Fruit fly (Drosophila melanogaster) whole organism, larva: ENCODE data around the gene spir.

Experiments
- noc ChIP-seq: fragments of 200-800 bp; sonication (Bioruptor generic); optimal IDR thresholded peaks from 3 replicates; lab custom pipeline; 2019; ENCODE audit warnings: missing biosample characterization, mild to moderate bottlenecking, missing genetic modification characterization, moderate library complexity

The spir gene

DNA sequence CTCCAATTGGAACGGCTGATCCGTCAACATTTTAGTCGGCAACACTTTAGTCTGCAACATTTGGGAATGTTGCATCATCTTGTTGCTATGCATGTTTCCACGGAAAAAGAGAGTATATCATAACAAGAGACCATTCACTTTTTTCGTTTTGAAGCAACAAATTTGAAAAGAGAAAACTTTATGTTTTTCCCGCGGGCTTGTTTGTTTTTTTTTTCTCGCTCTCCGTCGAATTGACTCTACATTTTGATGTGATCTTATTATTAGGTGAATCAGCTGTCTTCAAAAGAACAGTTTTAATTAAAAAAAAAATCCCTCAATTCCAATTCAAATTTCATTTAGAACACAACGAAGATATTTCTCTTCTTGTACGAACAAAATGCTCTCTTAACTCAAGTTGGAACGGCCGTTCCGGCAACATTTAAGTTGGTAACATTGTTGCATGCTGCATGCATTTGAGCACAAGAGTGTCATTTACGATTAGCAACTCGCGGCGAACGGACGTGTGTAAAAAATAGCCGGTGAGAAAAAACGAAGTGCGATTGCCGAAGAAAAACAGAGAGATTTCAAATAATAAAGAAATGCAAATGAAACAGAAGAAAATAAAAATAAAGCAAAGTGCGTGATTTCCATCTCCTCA lies at the start of gene spir:
spir (plus strand) TSS at position 469 of the 637 bp plus-strand sequence.
- TF ChIP-seq noc (tag; lab: Kevin White, UChicago), result no peak

- no peak for TF ChIP-seq noc (tag; lab: Kevin White, UChicago)
Observed at dm6 chr2L:20263050-20263449, 48.0 kb upstream of the spir start.

DNA sequence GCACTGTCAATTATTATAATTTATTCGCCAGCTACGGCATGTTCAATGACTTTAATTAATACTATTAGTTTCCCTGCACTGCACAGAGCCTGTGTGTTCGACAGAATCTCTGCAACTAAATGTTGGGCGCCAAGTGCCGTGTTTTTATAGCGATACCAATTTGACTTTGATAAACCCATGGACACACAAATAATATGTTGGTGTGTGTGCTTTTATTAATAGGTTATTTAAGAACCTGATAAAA lies 46.8 kb upstream of the spir start, which contains the start of gene CG17570:
CG17570 (minus strand) TSS at position 101 of the 244 bp plus-strand sequence.
- no peak for TF ChIP-seq noc (tag; lab: Kevin White, UChicago)

- TF ChIP-seq noc (tag; lab: Kevin White, UChicago), result peak; percentile 39
Observed at dm6 chr2L:20264568-20265547, 46.2 kb upstream of the spir start.

dm6 chr2L:20267181-20267580 lies 43.8 kb upstream of the spir start:
- TF ChIP-seq noc (tag; lab: Kevin White, UChicago), result no peak

dm6 chr2L:20287189-20287588 lies 23.8 kb upstream of the spir start:
- no peak for TF ChIP-seq noc (tag; lab: Kevin White, UChicago)

DNA sequence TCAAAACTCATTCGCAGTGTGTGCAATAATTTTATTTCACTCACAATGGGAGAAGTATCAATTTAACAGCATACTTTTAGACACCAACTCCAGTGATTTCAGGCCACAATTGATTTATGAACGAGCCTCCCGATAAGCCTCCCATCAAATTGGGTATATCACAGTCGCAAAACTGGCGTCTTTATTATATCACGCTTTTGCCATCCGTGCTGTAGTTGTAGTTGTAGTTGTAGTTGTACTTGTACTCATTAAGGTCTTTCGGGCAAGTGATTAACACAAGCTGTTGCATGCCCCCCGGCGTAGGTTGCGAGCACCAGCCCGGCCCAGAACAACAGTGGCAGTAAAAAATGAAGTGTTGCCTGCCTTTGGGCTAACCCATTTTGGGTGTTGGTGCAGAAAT lies 20.4 kb upstream of the spir start:
- TF ChIP-seq noc (tag; lab: Kevin White, UChicago), result no peak

- no peak for TF ChIP-seq noc (tag; lab: Kevin White, UChicago)
Observed at dm6 chr2L:20293940-20294339, 17.1 kb upstream of the spir start.

DNA sequence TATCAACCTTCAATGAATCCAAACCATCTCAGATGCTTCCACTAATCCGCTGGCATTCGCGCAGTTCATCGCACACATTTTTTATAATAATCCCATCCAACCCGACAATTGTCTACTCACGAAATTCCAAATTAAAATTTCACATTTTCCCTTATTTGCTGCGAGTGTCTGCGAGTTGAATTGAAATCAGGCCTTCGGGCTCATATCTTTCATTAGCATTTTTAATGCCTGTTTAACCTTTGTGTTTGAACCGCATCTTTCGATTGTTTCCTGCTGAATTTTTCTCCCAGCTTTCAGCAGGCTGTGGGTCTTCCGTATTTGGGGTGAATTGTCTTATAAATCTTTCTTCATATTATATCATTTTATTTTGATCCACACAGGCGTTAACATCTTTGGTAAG lies 16.6 kb upstream of the spir start, which contains the start of gene CG12617:
CG12617 (plus strand) TSS at position 301 of the 400 bp plus-strand sequence.
- TF ChIP-seq noc (tag; lab: Kevin White, UChicago), result no peak

DNA sequence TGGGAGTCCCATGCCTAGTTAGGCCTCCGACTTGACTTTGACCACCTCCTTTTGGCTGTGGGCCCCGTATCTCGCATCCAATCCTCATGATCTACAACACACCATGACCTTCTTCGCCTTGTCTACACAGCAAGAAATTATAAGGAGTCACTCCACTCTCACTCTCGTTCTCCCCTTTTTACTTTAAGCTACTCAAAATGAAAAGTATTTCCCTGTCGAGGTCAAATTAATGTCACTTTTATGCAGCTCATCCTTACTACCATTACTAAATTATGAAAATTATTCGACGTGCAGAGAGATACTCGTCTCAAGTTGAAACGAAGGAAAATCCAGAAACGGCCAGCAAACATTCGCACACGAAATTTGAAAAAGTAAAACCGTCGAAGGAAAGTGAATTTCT lies 15.2 kb upstream of the spir start:
- TF ChIP-seq noc (tag; lab: Kevin White, UChicago), result no peak

DNA sequence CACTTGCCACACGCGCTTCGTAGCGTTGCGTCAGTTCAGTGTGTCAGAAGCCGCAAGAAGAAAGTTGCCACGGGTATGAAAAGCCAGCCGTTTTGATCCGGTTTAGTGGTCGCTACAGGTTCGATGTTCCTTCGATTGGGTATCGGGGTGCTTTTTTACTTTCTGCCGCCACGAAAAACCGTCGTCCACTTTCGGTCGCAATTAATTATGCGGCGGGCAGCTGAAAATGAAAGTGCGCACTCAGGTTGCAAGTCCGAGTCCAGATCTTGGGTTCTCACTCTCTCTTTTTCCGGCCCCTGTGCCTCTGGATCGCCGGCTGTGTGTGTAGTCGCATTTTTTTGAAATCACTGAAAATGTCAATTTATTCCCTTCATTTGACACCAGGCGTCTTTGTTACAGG lies 14.1 kb upstream of the spir start:
- no peak for TF ChIP-seq noc (tag; lab: Kevin White, UChicago)

DNA sequence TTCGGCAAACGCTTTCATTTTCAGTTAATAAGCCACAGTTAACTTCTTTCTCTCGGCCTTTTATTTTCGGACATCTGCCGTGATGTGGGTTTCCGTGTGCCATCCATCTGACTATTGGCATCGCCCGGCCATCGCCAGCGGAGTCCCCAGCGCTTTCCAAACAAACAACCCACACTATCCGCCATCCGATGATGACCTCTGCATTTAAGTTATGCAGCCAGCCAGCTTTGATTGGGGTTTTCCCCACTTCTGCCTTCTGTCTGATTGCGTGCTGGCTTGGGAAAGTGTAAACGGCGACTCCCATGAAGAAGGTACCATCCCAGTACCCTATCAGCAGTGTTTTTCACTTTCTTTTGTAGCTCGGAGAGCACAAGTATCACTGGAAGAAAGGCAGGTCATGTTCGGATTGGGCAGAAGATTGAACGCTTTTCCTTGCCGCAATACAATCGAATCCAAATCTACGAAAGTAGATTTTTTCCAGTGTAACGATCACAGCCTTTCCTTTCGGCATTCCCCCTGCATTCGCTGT lies 2.2 kb downstream of the spir start:
- no peak for TF ChIP-seq noc (tag; lab: Kevin White, UChicago)

DNA sequence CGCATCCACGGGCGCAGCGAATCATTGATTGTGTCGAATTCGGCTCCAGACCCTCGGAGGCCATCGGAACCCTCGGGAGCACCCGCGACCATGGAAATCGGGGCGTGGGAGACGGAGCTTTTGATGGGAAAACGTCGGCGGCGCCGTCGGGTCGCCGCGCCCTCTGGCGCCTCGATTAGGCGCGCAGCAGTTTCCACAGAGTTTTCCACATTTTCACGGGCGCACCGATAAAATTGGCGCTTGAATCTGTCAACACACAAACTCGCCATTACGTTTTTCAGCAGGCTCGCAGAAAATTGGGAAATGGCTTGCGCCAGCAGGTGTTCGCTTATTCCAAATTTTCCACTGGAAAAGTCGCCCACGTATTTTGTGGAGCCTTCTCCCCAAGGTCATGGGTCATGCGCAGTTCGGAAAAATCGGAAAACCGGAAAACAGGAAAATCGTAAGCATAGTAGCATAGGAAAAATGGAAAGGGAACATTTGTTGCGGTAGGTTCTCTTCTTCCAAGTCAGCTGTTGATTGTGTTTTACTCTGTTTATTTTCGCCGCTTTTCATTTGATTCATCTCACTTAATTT lies 3.8 kb downstream of the spir start:
- TF ChIP-seq noc (tag; lab: Kevin White, UChicago), result no peak

- no peak for TF ChIP-seq noc (tag; lab: Kevin White, UChicago)
Observed at dm6 chr2L:20321207-20321773, 10.3 kb downstream of the spir start.

- TF ChIP-seq noc (tag; lab: Kevin White, UChicago), result no peak
Observed at dm6 chr2L:20322013-20322638, 11.1 kb downstream of the spir start.
